Fruit fly (Drosophila melanogaster): Measurements from ENCODE around the gene PDZ-GEF.

The PDZ-GEF gene

DNA sequence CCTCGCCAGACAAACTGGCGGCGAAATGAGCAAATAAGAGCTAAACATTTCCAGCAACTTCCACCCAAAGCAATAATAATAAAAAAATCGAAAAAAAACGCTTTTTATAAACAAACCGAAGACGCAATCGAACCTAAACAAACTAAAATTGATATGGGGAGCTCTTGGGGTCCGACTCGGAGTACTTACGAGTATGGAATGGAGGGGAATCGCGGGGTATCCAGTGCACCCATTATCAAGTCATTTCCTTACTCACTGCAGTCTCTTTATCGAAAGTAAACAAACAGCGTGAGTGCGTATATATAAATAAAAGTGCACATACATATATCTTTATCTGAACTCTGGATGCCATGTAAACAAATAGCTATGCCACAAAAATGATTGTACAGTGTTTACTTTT is 32.0 kb upstream of the PDZ-GEF start (continued):
- TF ChIP-seq CG31441 (GFP tag; IDR thresholded peaks at IDR 0.05) (peak; percentile 27; the same call in 1 of the 2 replicates), CG10274 (GFP tag; optimal IDR thresholded peaks at IDR 0.05) (no peak), kay (GFP tag; optimal IDR thresholded peaks at IDR 0.05) (no peak), CG2712 (tag; optimal IDR thresholded peaks at IDR 0.05) (peak; percentile 23), Side (GFP tag; optimal IDR thresholded peaks at IDR 0.05) (no peak), CG11085 (GFP tag; IDR thresholded peaks at IDR 0.05) (no peak), B-H2 (GFP tag; optimal IDR thresholded peaks at IDR 0.05) (no peak), CG12219 (GFP tag; optimal IDR thresholded peaks at IDR 0.05) (peak; percentile 21), Med (GFP tag) (peak; percentile 67), tna (GFP tag; IDR thresholded peaks at IDR 0.05; ENCODE audit: partially characterized antibody) (no peak), tap (tag; optimal IDR thresholded peaks at IDR 0.05) (peak; percentile 28), abd-A (tag; optimal IDR thresholded peaks at IDR 0.05) (peak; percentile 61), CG14710 (tag; optimal IDR thresholded peaks at IDR 0.05) (peak; percentile 32), caup (GFP tag; optimal IDR thresholded peaks at IDR 0.05; ENCODE audit: severe bottlenecking) (no peak), tio (GFP tag; optimal IDR thresholded peaks at IDR 0.05) (no peak), Nf-YB (GFP tag; optimal IDR thresholded peaks at IDR 0.05) (peak; percentile 16), Stat92E (GFP tag; optimal IDR thresholded peaks at IDR 0.05) (peak in 1 of 3 experiments; percentile 46), CG9932 (GFP tag; IDR thresholded peaks at IDR 0.05) (no peak), CG12659 (GFP tag; optimal IDR thresholded peaks at IDR 0.05) (no peak), stwl (tag; optimal IDR thresholded peaks at IDR 0.05) (peak; percentile 5), CG4730 (GFP tag; IDR thresholded peaks at IDR 0.05) (no peak), CG4820 (GFP tag; optimal IDR thresholded peaks at IDR 0.05) (no peak), sr (GFP tag; IDR thresholded peaks at IDR 0.05) (no peak), ftz-f1 (GFP tag; optimal IDR thresholded peaks at IDR 0.05) (no peak), CG4424 (GFP tag; optimal IDR thresholded peaks at IDR 0.05) (no peak), CG6254 (GFP tag; optimal IDR thresholded peaks at IDR 0.05) (peak; percentile 40), Hey (tag; optimal IDR thresholded peaks at IDR 0.05) (no peak), lmd (GFP tag; IDR thresholded peaks at IDR 0.05) (no peak), onecut (GFP tag; IDR thresholded peaks at IDR 0.05) (0 out of 2 replicates have a peak, but pooled peaks have one; percentile 14), ci (GFP tag; IDR thresholded peaks at IDR 0.05) (no peak), knrl (GFP tag; IDR thresholded peaks at IDR 0.05; ENCODE audit: partially characterized antibody) (no peak), nerfin-1 (tag; optimal IDR thresholded peaks at IDR 0.05) (peak; percentile 18), MBD-R2 (GFP tag; IDR thresholded peaks at IDR 0.05) (no peak), NFAT (GFP tag; IDR thresholded peaks at IDR 0.05) (no peak), CG1603 (tag; optimal IDR thresholded peaks at IDR 0.05) (peak; percentile 34), gem (tag; optimal IDR thresholded peaks at IDR 0.05) (peak; percentile 28), crp (GFP tag; optimal IDR thresholded peaks at IDR 0.05) (no peak), klu (GFP tag; IDR thresholded peaks at IDR 0.05) (no peak), kni (GFP tag; optimal IDR thresholded peaks at IDR 0.05) (peak; percentile 78), chinmo (GFP tag; IDR thresholded peaks at IDR 0.05; ENCODE audit: partially characterized antibody) (0 out of 4 replicates have a peak, but pooled peaks have one; percentile 43), CG10959 (GFP tag; IDR thresholded peaks at IDR 0.05) (no peak), br (optimal IDR thresholded peaks at IDR 0.05) (no peak), CG2875 (GFP tag; optimal IDR thresholded peaks at IDR 0.05) (peak; percentile 30), scrt (GFP tag; optimal IDR thresholded peaks at IDR 0.05) (no peak), NC2α (GFP tag; optimal IDR thresholded peaks at IDR 0.05) (no peak), ind (GFP tag; optimal IDR thresholded peaks at IDR 0.05) (no peak), CTCF (GFP tag; optimal IDR thresholded peaks at IDR 0.05) (peak; percentile 13), Nf-YA (GFP tag; IDR thresholded peaks at IDR 0.05) (no peak), CG15696 (tag; optimal IDR thresholded peaks at IDR 0.05) (peak; percentile 70), cato (GFP tag; optimal IDR thresholded peaks at IDR 0.05; ENCODE audit: borderline replicate concordance) (no peak), Bteb2 (GFP tag; optimal IDR thresholded peaks at IDR 0.05) (no peak)

All from whole organism, embryonic.